Worm (Caenorhabditis elegans) whole organism, mixed stage, embryonic: ENCODE data around the gene Y4C6B.2.

Experiments
- blmp-1 ChIP-seq: fragments of 150-350 bp; optimal IDR thresholded peaks from 2 replicates; lab custom pipeline; 2014; ENCODE audit warnings: missing biosample characterization, missing genetic modification characterization
- ceh-43 ChIP-seq: fragments of 200-800 bp; sonication (Bioruptor generic); optimal IDR thresholded peaks from 2 replicates; lab custom pipeline; 2018; ENCODE audit warnings: mild to moderate bottlenecking, missing genetic modification characterization, moderate library complexity, missing compliant biosample characterization
- lin-13 ChIP-seq: fragments of 150-350 bp; optimal IDR thresholded peaks from 2 replicates; lab custom pipeline; 2014; ENCODE audit warnings: missing biosample characterization, missing genetic modification characterization
- mls-2 ChIP-seq: sonication (generic microtip); optimal IDR thresholded peaks from 2 replicates; lab custom pipeline; 2016; ENCODE audit warnings: mild to moderate bottlenecking, missing genetic modification characterization, moderate library complexity, missing compliant biosample characterization
- ztf-11 ChIP-seq: fragments of 150-350 bp; optimal IDR thresholded peaks from 2 replicates; lab custom pipeline; 2014; ENCODE audit warnings: missing biosample characterization, missing genetic modification characterization

- TF ChIP-seq blmp-1 (no peak), mls-2 (tag; lab: Kevin White, UChicago) (no peak), ztf-11 (tag; lab: Kevin White, UChicago) (no peak), ceh-43 (GFP tag; lab: Kevin White, UChicago) (no peak), lin-13 (tag; lab: Kevin White, UChicago) (no peak)
Observed at ce11 chrIV:5294467-5294866, 44.9 kb upstream of the Y4C6B.2 start.
